Fruit fly (Drosophila melanogaster): ENCODE data around the gene pon.

DNA sequence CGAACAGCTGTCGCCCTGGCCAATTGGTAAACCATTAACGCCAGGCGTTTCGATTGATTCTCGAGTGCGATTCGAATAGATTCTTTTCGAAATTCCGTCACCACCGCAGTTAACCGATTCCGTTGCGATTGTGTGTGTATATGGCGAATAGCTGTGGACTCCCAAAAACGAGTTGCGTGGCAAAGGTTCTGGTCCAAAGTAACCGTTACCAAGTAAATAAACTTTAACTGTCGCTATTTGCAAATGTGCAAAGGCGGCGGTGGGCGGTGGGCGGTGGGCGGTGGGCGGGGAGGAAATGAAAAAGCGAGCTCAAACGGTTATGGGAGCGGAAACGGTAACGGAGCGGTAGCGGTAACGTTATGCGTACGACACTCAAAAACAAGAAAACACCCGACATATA is 7.8 kb downstream of the pon start, which contains the start of gene CG3081:
- TF ChIP-seq Snoo (tag; optimal IDR thresholded peaks at IDR 0.05) (no peak), CG15710 (tag; optimal IDR thresholded peaks at IDR 0.05) (no peak), D1 (tag; optimal IDR thresholded peaks at IDR 0.05) (no peak), Pif1A (GFP tag; optimal IDR thresholded peaks at IDR 0.05) (no peak), CG34367 (tag; optimal IDR thresholded peaks at IDR 0.05) (no peak), EcR (GFP tag; optimal IDR thresholded peaks at IDR 0.05) (no peak), fd96Ca (GFP tag; IDR thresholded peaks at IDR 0.05) (no peak), CG32121 (GFP tag; IDR thresholded peaks at IDR 0.05) (no peak), Ets98B (GFP tag; IDR thresholded peaks at IDR 0.05) (no peak), CG4496 (GFP tag; IDR thresholded peaks at IDR 0.05) (no peak), CG14655 (GFP tag; optimal IDR thresholded peaks at IDR 0.05) (no peak)

All from whole organism, pupa.